Worm (Caenorhabditis elegans) whole organism, late embryonic: Measurements from ENCODE around the gene F11E6.6.

Experiments
- F13H6.1 ChIP-seq: sonication (generic microtip); optimal IDR thresholded peaks from 2 replicates; lab custom pipeline; 2016; ENCODE audit warnings: missing genetic modification characterization, missing compliant biosample characterization
- K02D7.2 ChIP-seq: sonication (generic microtip); optimal IDR thresholded peaks from 2 replicates; lab custom pipeline; 2017; ENCODE audit warnings: mild to moderate bottlenecking, missing genetic modification characterization, missing compliant biosample characterization
- T23F11.4 ChIP-seq: fragments of 200-800 bp; sonication (Bioruptor generic); optimal IDR thresholded peaks from 2 replicates; lab custom pipeline; 2018; ENCODE audit warnings: mild to moderate bottlenecking, missing genetic modification characterization, missing compliant biosample characterization
- ceh-14 ChIP-seq: sonication (generic microtip); optimal IDR thresholded peaks from 2 replicates; lab custom pipeline; 2016; ENCODE audit warnings: missing genotype, missing genetic modification characterization, missing compliant biosample characterization
- ceh-19 ChIP-seq: fragments of 200-800 bp; sonication (Bioruptor generic); optimal IDR thresholded peaks from 2 replicates; lab custom pipeline; 2018; ENCODE audit warnings: mild to moderate bottlenecking, missing genetic modification characterization, missing compliant biosample characterization
- ceh-2 ChIP-seq: sonication (generic microtip); optimal IDR thresholded peaks from 2 replicates; lab custom pipeline; 2016; ENCODE audit warnings: missing genotype, missing genetic modification characterization, missing compliant biosample characterization
- ceh-22 ChIP-seq: sonication (generic microtip); optimal IDR thresholded peaks from 2 replicates; lab custom pipeline; 2017; ENCODE audit warnings: missing biosample characterization, missing genetic modification characterization
- ceh-24 ChIP-seq: sonication (generic microtip); optimal IDR thresholded peaks from 2 replicates; lab custom pipeline; 2016; ENCODE audit warnings: mild to moderate bottlenecking, missing genetic modification characterization, missing compliant biosample characterization
- ceh-34 ChIP-seq: sonication (generic microtip); optimal IDR thresholded peaks from 2 replicates; lab custom pipeline; 2016; ENCODE audit warnings: mild to moderate bottlenecking, missing genetic modification characterization, missing compliant biosample characterization
- ceh-45 ChIP-seq: fragments of 200-800 bp; sonication (Bioruptor generic); IDR thresholded peaks from 2 replicates; pipeline ENCODE4 v1.3.6; 2022; ENCODE audit warnings: missing genetic modification reagents, missing genetic modification characterization, missing compliant biosample characterization
- che-1 ChIP-seq: sonication (generic microtip); optimal IDR thresholded peaks from 2 replicates; lab custom pipeline; 2016; ENCODE audit warnings: mild to moderate bottlenecking, missing genetic modification characterization, missing compliant biosample characterization
- dmd-4 ChIP-seq: sonication (generic microtip); optimal IDR thresholded peaks from 2 replicates; lab custom pipeline; 2016; ENCODE audit warnings: borderline replicate concordance, missing genetic modification characterization, missing compliant biosample characterization
- elt-4 ChIP-seq: sonication (generic microtip); optimal IDR thresholded peaks from 2 replicates; lab custom pipeline; 2016; ENCODE audit warnings: missing genetic modification characterization, missing compliant biosample characterization
- ets-4 ChIP-seq: sonication (generic microtip); optimal IDR thresholded peaks from 2 replicates; lab custom pipeline; 2016; ENCODE audit warnings: missing genetic modification characterization, missing compliant biosample characterization
- eyg-1 ChIP-seq: sonication (generic microtip); optimal IDR thresholded peaks from 2 replicates; lab custom pipeline; 2016; ENCODE audit warnings: missing genotype, missing genetic modification characterization, missing compliant biosample characterization
- fax-1 ChIP-seq: sonication (generic microtip); optimal IDR thresholded peaks from 2 replicates; lab custom pipeline; 2016; ENCODE audit warnings: missing genotype, missing genetic modification characterization, missing compliant biosample characterization
- fkh-6 ChIP-seq: sonication (generic microtip); optimal IDR thresholded peaks from 2 replicates; lab custom pipeline; 2016; ENCODE audit warnings: missing genetic modification characterization, missing compliant biosample characterization
- gmeb-2 ChIP-seq: sonication (generic microtip); optimal IDR thresholded peaks from 2 replicates; lab custom pipeline; 2016; ENCODE audit warnings: missing genetic modification characterization, inconsistent platforms, missing compliant biosample characterization
- hlh-13 ChIP-seq: fragments of 200-800 bp; sonication (Bioruptor generic); optimal IDR thresholded peaks from 2 replicates; lab custom pipeline; 2018; ENCODE audit warnings: mild to moderate bottlenecking, missing genetic modification characterization, missing compliant biosample characterization
- hlh-6 ChIP-seq: sonication (generic microtip); optimal IDR thresholded peaks from 2 replicates; lab custom pipeline; 2016; ENCODE audit warnings: missing genotype, missing genetic modification characterization, missing compliant biosample characterization
- hlh-8 ChIP-seq: sonication (generic microtip); optimal IDR thresholded peaks from 2 replicates; lab custom pipeline; 2016; ENCODE audit warnings: missing genotype, missing genetic modification characterization, missing compliant biosample characterization
- nfya-1 ChIP-seq: sonication (generic microtip); optimal IDR thresholded peaks from 2 replicates; lab custom pipeline; 2017; ENCODE audit warnings: missing genetic modification characterization, mild to moderate bottlenecking, missing compliant biosample characterization, antibody characterized with exemption, moderate library complexity
- nhr-11 ChIP-seq: fragments of 150-350 bp; optimal IDR thresholded peaks from 2 replicates; lab custom pipeline; 2014; ENCODE audit warnings: missing biosample characterization, missing genetic modification characterization
- nhr-232 ChIP-seq: sonication (generic microtip); optimal IDR thresholded peaks from 2 replicates; lab custom pipeline; 2016; ENCODE audit warnings: missing genetic modification characterization, missing compliant biosample characterization
- npax-4 ChIP-seq: sonication (generic microtip); optimal IDR thresholded peaks from 2 replicates; lab custom pipeline; 2016; ENCODE audit warnings: missing genetic modification characterization, missing compliant biosample characterization
- pax-1 ChIP-seq: fragments of 150-350 bp; optimal IDR thresholded peaks from 2 replicates; lab custom pipeline; 2014; ENCODE audit warnings: missing biosample characterization, missing genetic modification characterization
- pha-2 ChIP-seq: sonication (generic microtip); optimal IDR thresholded peaks from 2 replicates; lab custom pipeline; 2017; ENCODE audit warnings: mild to moderate bottlenecking, missing genetic modification characterization, missing compliant biosample characterization
- pqm-1 ChIP-seq: sonication (generic microtip); optimal IDR thresholded peaks from 2 replicates; lab custom pipeline; 2016; ENCODE audit warnings: missing genetic modification characterization, missing compliant biosample characterization
- pros-1 ChIP-seq: fragments of 150-350 bp; optimal IDR thresholded peaks from 2 replicates; lab custom pipeline; 2014; ENCODE audit warnings: missing biosample characterization, missing genetic modification reagents, missing genetic modification characterization
- ref-2 ChIP-seq: sonication (generic microtip); optimal IDR thresholded peaks from 2 replicates; lab custom pipeline; 2016; ENCODE audit warnings: missing genetic modification characterization, missing compliant biosample characterization
- rnt-1 ChIP-seq: sonication (generic microtip); optimal IDR thresholded peaks from 2 replicates; lab custom pipeline; 2016; ENCODE audit warnings: missing genetic modification characterization, missing compliant biosample characterization
- sox-4 ChIP-seq: sonication (generic microtip); optimal IDR thresholded peaks from 2 replicates; lab custom pipeline; 2017; ENCODE audit warnings: mild to moderate bottlenecking, missing genetic modification characterization, inconsistent platforms, missing compliant biosample characterization
- syd-9 ChIP-seq: sonication (generic microtip); optimal IDR thresholded peaks from 2 replicates; lab custom pipeline; 2016; ENCODE audit warnings: mild to moderate bottlenecking, missing genetic modification characterization, moderate library complexity, missing compliant biosample characterization
- tbx-7 ChIP-seq: sonication (generic microtip); optimal IDR thresholded peaks from 2 replicates; lab custom pipeline; 2016; ENCODE audit warnings: missing genotype, missing genetic modification characterization, missing compliant biosample characterization
- unc-55 ChIP-seq: sonication (generic microtip); optimal IDR thresholded peaks from 2 replicates; lab custom pipeline; 2017; ENCODE audit warnings: missing biosample characterization, missing genetic modification reagents, missing genetic modification characterization
- ztf-16 ChIP-seq: sonication (generic microtip); optimal IDR thresholded peaks from 2 replicates; lab custom pipeline; 2017; ENCODE audit warnings: missing genetic modification characterization, missing compliant biosample characterization

F11E6.6 gene

ce11 chrIV:17475242-17475641 lies 9.5 kb upstream of the F11E6.6 start, which contains the start of gene F11E6.9:
Gene F11E6.9 (minus strand): TSS chrIV:17475342.
- no peak for TF ChIP-seq fax-1 (tag; lab: Kevin White, UChicago)
- no peak for TF ChIP-seq gmeb-2 (tag; lab: Kevin White, UChicago)
- no peak for TF ChIP-seq tbx-7
- TF ChIP-seq ceh-34 (tag; lab: Kevin White, UChicago): no peak
- TF ChIP-seq hlh-6 (tag; lab: Kevin White, UChicago): no peak
- no peak for TF ChIP-seq pqm-1 (tag; lab: Kevin White, UChicago)
- no peak for TF ChIP-seq ceh-45 (GFP tag; lab: Robert Waterston, UW)
- TF ChIP-seq hlh-13 (GFP tag; lab: Kevin White, UChicago): no peak

- TF ChIP-seq ceh-2 (tag; lab: Kevin White, UChicago): no peak
- TF ChIP-seq elt-4 (tag; lab: Kevin White, UChicago): no peak
- no peak for TF ChIP-seq T23F11.4 (GFP tag; lab: Kevin White, UChicago)
- no peak for TF ChIP-seq ceh-22 (tag; lab: Kevin White, UChicago)
- TF ChIP-seq ceh-24 (tag; lab: Kevin White, UChicago): no peak
- TF ChIP-seq ztf-16 (tag; lab: Kevin White, UChicago): no peak
- TF ChIP-seq syd-9 (tag; lab: Kevin White, UChicago): no peak
- no peak for TF ChIP-seq nhr-232
- TF ChIP-seq tbx-7: no peak
These were observed 8.3 kb upstream of the F11E6.6 start for ce11 chrIV:17474047-17474446.

ce11 chrIV:17473034-17473433 lies 7.2 kb upstream of the F11E6.6 start, which contains the start of gene gba-3:
Gene gba-3 (plus strand): TSS chrIV:17473334.
- no peak for TF ChIP-seq sox-4 (tag; lab: Kevin White, UChicago)

- TF ChIP-seq ztf-16 (tag; lab: Kevin White, UChicago) (no peak), nhr-11 (tag; lab: Kevin White, UChicago) (no peak), unc-55 (GFP tag; lab: Kevin White, UChicago) (no peak), ceh-45 (GFP tag; lab: Robert Waterston, UW) (no peak), pha-2 (tag; lab: Kevin White, UChicago) (no peak), nhr-232 (no peak), dmd-4 (no peak), pros-1 (tag; lab: Kevin White, UChicago) (no peak), K02D7.2 (tag; lab: Kevin White, UChicago) (no peak), F13H6.1 (tag; lab: Kevin White, UChicago) (no peak), ets-4 (tag; lab: Kevin White, UChicago) (no peak), hlh-8 (tag; lab: Kevin White, UChicago) (no peak), pax-1 (tag; lab: Kevin White, UChicago) (no peak), ceh-14 (tag; lab: Kevin White, UChicago) (no peak), ceh-2 (tag; lab: Kevin White, UChicago) (no peak), eyg-1 (tag; lab: Kevin White, UChicago) (no peak), rnt-1 (tag; lab: Kevin White, UChicago) (no peak), npax-4 (tag; lab: Kevin White, UChicago) (no peak)
These were observed 6.2 kb upstream of the F11E6.6 start, which contains the start of gene epic-1 for ce11 chrIV:17471870-17472459. Gene epic-1 (minus strand): TSS chrIV:17471920.

- TF ChIP-seq fkh-6 (no peak), pros-1 (tag; lab: Kevin White, UChicago) (no peak), dmd-4 (no peak), ceh-19 (GFP tag; lab: Kevin White, UChicago) (no peak), che-1 (tag; lab: Kevin White, UChicago) (no peak), tbx-7 (no peak), nfya-1 (tag; lab: Kevin White, UChicago) (no peak), ref-2 (tag; lab: Kevin White, UChicago) (no peak), pax-1 (tag; lab: Kevin White, UChicago) (no peak), sox-4 (tag; lab: Kevin White, UChicago) (no peak), gmeb-2 (tag; lab: Kevin White, UChicago) (no peak)
These were observed 4.4 kb upstream of the F11E6.6 start, which contains the start of gene F11E6.4 for ce11 chrIV:17470096-17470602. Gene F11E6.4 (minus strand): TSS chrIV:17470354.
